Worm (Caenorhabditis elegans) whole organism, L4 larva: ENCODE data around the gene gon-4.

Source experiments
- D1046.2 ChIP-seq: fragments of 200-800 bp; sonication (Bioruptor generic); IDR thresholded peaks from 2 replicates; pipeline ENCODE4 v1.3.6; 2022; ENCODE audit warnings: missing genetic modification characterization, missing compliant biosample characterization
- F10B5.3 ChIP-seq: sonication (generic microtip); optimal IDR thresholded peaks from 2 replicates; lab custom pipeline; 2016; ENCODE audit warnings: mild to moderate bottlenecking, missing genetic modification characterization, missing compliant biosample characterization
- F37D6.2 ChIP-seq: sonication (generic microtip); optimal IDR thresholded peaks from 2 replicates; lab custom pipeline; 2016; ENCODE audit warnings: mild to moderate bottlenecking, missing genetic modification characterization, missing compliant biosample characterization
- R02D3.7 ChIP-seq: fragments of 150-350 bp; sonication (generic microtip); optimal IDR thresholded peaks from 3 replicates; lab custom pipeline; 2014; ENCODE audit warnings: missing biosample characterization, missing genetic modification characterization
- T26A8.4 ChIP-seq: fragments of 200-800 bp; sonication (Bioruptor generic); IDR thresholded peaks from 2 replicates; pipeline ENCODE4 v1.3.6; 2022; ENCODE audit warnings: missing genetic modification characterization, missing compliant biosample characterization
- Y105C5A.15 ChIP-seq: fragments of 200-800 bp; sonication (Bioruptor generic); IDR thresholded peaks from 2 replicates; pipeline ENCODE4 v1.3.6; 2022; ENCODE audit warnings: missing genetic modification characterization, missing compliant biosample characterization
- Y48G9A.11 ChIP-seq: fragments of 200-800 bp; sonication (Bioruptor generic); IDR thresholded peaks from 2 replicates; pipeline ENCODE4 v1.3.6; 2022; ENCODE audit warnings: missing genetic modification reagents, missing genetic modification characterization, missing compliant biosample characterization
- aly-2 ChIP-seq: sonication (generic microtip); optimal IDR thresholded peaks from 2 replicates; lab custom pipeline; 2018; ENCODE audit warnings: missing biosample characterization, missing genetic modification characterization
- ceh-20 ChIP-seq: fragments of 200-800 bp; sonication (Bioruptor generic); IDR thresholded peaks from 2 replicates; pipeline ENCODE4 v1.3.6; 2022; ENCODE audit warnings: missing genetic modification reagents, missing genetic modification characterization, missing compliant biosample characterization
- ceh-44 ChIP-seq: fragments of 200-800 bp; sonication (Bioruptor generic); IDR thresholded peaks from 2 replicates; pipeline ENCODE4 v1.3.6; 2022; ENCODE audit warnings: missing genetic modification reagents, missing genetic modification characterization, missing compliant biosample characterization
- ceh-62 ChIP-seq: sonication (generic microtip); optimal IDR thresholded peaks from 2 replicates; lab custom pipeline; 2017; ENCODE audit warnings: missing biosample characterization, missing genetic modification characterization
- daf-16 ChIP-seq, 3 experiments: sonication (generic microtip); optimal IDR thresholded peaks; 2 replicates each; lab custom pipeline; 2016 to 2017; ENCODE audit warnings: missing genetic modification characterization in 3 of 3, missing genetic modification reagents in 3 of 3, mild to moderate bottlenecking in 2 of 3, missing compliant biosample characterization in 2 of 3, missing biosample characterization in 1 of 3, moderate library complexity in 1 of 3
- dmd-8 ChIP-seq: fragments of 200-800 bp; sonication (Bioruptor generic); IDR thresholded peaks from 2 replicates; pipeline ENCODE4 v1.3.6; 2022; ENCODE audit warnings: missing genetic modification characterization, missing compliant biosample characterization
- dmd-9 ChIP-seq: fragments of 200-800 bp; sonication (Bioruptor generic); IDR thresholded peaks from 2 replicates; pipeline ENCODE4 v1.3.6; 2022; ENCODE audit warnings: missing genetic modification reagents, missing genetic modification characterization, missing compliant biosample characterization
- fos-1 ChIP-seq: fragments of 150-350 bp; optimal IDR thresholded peaks from 2 replicates; lab custom pipeline; 2014; ENCODE audit warnings: missing biosample characterization, missing genetic modification characterization
- hlh-11 ChIP-seq: fragments of 200-800 bp; sonication (Bioruptor generic); optimal IDR thresholded peaks from 2 replicates; lab custom pipeline; 2018; ENCODE audit warnings: mild to moderate bottlenecking, missing genetic modification characterization, missing compliant biosample characterization
- lin-13 ChIP-seq: fragments of 150-350 bp; optimal IDR thresholded peaks from 2 replicates; lab custom pipeline; 2014; ENCODE audit warnings: missing biosample characterization, missing genetic modification reagents, missing genetic modification characterization
- lsy-2 ChIP-seq, 2 experiments: fragments of 150-350 bp in 1 of 2; sonication (generic microtip) in 1 of 2; optimal IDR thresholded peaks; 2 replicates each; lab custom pipeline; 2014 to 2017; ENCODE audit warnings: missing biosample characterization in 2 of 2, missing genetic modification characterization in 2 of 2
- madf-5 ChIP-seq, 2 experiments: fragments of 200-800 bp; sonication (Bioruptor generic); IDR thresholded peaks; 2 replicates each; pipeline ENCODE4 v1.3.6; 2022; ENCODE audit warnings: missing compliant biosample characterization in 2 of 2, missing genetic modification characterization in 2 of 2
- madf-9 ChIP-seq: fragments of 200-800 bp; sonication (Bioruptor generic); conservative IDR thresholded peaks from 2 replicates; pipeline ENCODE4 v1.3.6; 2022; ENCODE audit warnings: missing genetic modification reagents, missing genetic modification characterization, missing compliant biosample characterization
- mdl-1 ChIP-seq, 2 experiments: fragments of 150-350 bp in 1 of 2; sonication (generic microtip) in 1 of 2; optimal IDR thresholded peaks; 2 replicates each; lab custom pipeline; 2014 to 2017; ENCODE audit warnings: missing biosample characterization in 2 of 2, missing genetic modification characterization in 2 of 2
- mdt-29 ChIP-seq: fragments of 200-800 bp; sonication (Bioruptor generic); IDR thresholded peaks from 2 replicates; pipeline ENCODE4 v1.3.6; 2022; ENCODE audit warnings: missing genetic modification reagents, missing genetic modification characterization, missing compliant biosample characterization
- mep-1 ChIP-seq: fragments of 150-350 bp; sonication (generic microtip); optimal IDR thresholded peaks from 3 replicates; lab custom pipeline; 2014; ENCODE audit warnings: missing biosample characterization, missing genetic modification characterization
- mxl-2 ChIP-seq: fragments of 200-800 bp; sonication (Bioruptor generic); conservative IDR thresholded peaks from 2 replicates; pipeline ENCODE4 v1.3.6; 2022; ENCODE audit warnings: missing genetic modification reagents, missing genetic modification characterization, missing compliant biosample characterization
- nhr-10 ChIP-seq: fragments of 150-350 bp; optimal IDR thresholded peaks from 2 replicates; lab custom pipeline; 2014; ENCODE audit warnings: missing biosample characterization, missing genetic modification characterization
- nhr-111 ChIP-seq: fragments of 200-800 bp; sonication (Bioruptor generic); optimal IDR thresholded peaks from 2 replicates; lab custom pipeline; 2018; ENCODE audit warnings: mild to moderate bottlenecking, missing genetic modification characterization, missing compliant biosample characterization
- nhr-25 ChIP-seq: sonication (generic microtip); optimal IDR thresholded peaks from 2 replicates; lab custom pipeline; 2017; ENCODE audit warnings: missing genetic modification characterization, mild to moderate bottlenecking, missing compliant biosample characterization, antibody characterized with exemption, moderate library complexity, borderline replicate concordance; ENCODE audit not compliant: insufficient read depth
- nhr-48 ChIP-seq: sonication (generic microtip); optimal IDR thresholded peaks from 2 replicates; lab custom pipeline; 2016; ENCODE audit warnings: mild to moderate bottlenecking, missing genetic modification characterization, missing compliant biosample characterization
- nhr-77 ChIP-seq: fragments of 150-350 bp; optimal IDR thresholded peaks from 2 replicates; lab custom pipeline; 2014; ENCODE audit warnings: missing biosample characterization, missing genetic modification characterization
- sdz-12 ChIP-seq: fragments of 200-800 bp; sonication (Bioruptor generic); optimal IDR thresholded peaks from 2 replicates; lab custom pipeline; 2018; ENCODE audit warnings: mild to moderate bottlenecking, missing genetic modification characterization, missing compliant biosample characterization
- spr-1 ChIP-seq: sonication (generic microtip); optimal IDR thresholded peaks from 2 replicates; lab custom pipeline; 2016; ENCODE audit warnings: mild to moderate bottlenecking, missing genetic modification characterization, missing compliant biosample characterization
- tag-97 ChIP-seq: fragments of 200-800 bp; sonication (Bioruptor generic); IDR thresholded peaks from 2 replicates; pipeline ENCODE4 v1.3.6; 2022; ENCODE audit warnings: missing genetic modification characterization, missing compliant biosample characterization
- zfp-2 ChIP-seq: sonication (generic microtip); optimal IDR thresholded peaks from 2 replicates; lab custom pipeline; 2016; ENCODE audit warnings: mild to moderate bottlenecking, missing genetic modification characterization, missing compliant biosample characterization

Gene gon-4

ce11 chrIV:10223723-10224122 is 26.1 kb downstream of the gon-4 start, which contains the start of gene nas-12:
TSS of gene nas-12 (plus strand) at chrIV:10224023.
- TF ChIP-seq F37D6.2, result no peak
- TF ChIP-seq lsy-2 (tag; optimal IDR thresholded peaks at IDR 0.05; lab: Kevin White, UChicago), result no peak
- no peak for TF ChIP-seq hlh-11 (tag; lab: Kevin White, UChicago)
- TF ChIP-seq ceh-44 (GFP tag; lab: Robert Waterston, UW), result no peak
- TF ChIP-seq nhr-48 (tag; lab: Kevin White, UChicago), result no peak
- TF ChIP-seq spr-1 (tag; lab: Kevin White, UChicago), result no peak
- TF ChIP-seq Y105C5A.15 (GFP tag; lab: Robert Waterston, UW), result no peak

DNA sequence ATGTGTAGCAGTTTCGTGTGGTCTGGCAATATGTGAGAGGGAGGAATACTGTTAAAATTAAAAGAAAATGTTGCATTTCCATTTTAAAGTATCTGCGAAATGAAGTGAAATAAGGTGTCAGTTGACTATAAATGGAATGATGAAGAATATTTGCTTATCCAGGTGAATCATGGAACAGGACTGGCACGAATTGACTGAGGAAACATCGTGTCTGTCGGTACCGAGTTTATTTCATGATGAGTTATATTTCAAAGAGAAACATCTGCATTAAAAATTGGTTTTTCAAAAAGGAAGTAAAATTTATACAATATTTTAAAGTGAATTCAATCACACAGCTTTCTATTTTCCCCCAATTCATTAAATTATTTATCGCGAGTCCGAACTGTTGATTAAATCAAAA is 29.9 kb downstream of the gon-4 start, which contains the start of gene F01G10.6:
TSS of gene F01G10.6 (minus strand) at position 101 of the 400 bp plus-strand sequence.
- TF ChIP-seq T26A8.4 (GFP tag; lab: Robert Waterston, UW) (no peak), nhr-111 (no peak), mdl-1 (tag; optimal IDR thresholded peaks at IDR 0.05; lab: Kevin White, UChicago) (no peak), nhr-77 (no peak), mxl-2 (GFP tag; lab: Robert Waterston, UW) (no peak), madf-9 (GFP tag; lab: Robert Waterston, UW) (no peak), dmd-9 (GFP tag; lab: Robert Waterston, UW) (no peak), aly-2 (no peak), lin-13 (GFP tag; lab: Kevin White, UChicago) (no peak), hlh-11 (tag; lab: Kevin White, UChicago) (no peak), nhr-10 (tag; lab: Kevin White, UChicago) (no peak), daf-16 (GFP tag; optimal IDR thresholded peaks at IDR 0.05; lab: Kevin White, UChicago) (no peak), daf-16 (tag; optimal IDR thresholded peaks at IDR 0.05; lab: Kevin White, UChicago) (no peak), ceh-20 (no peak), R02D3.7 (no peak), fos-1 (no peak), F37D6.2 (no peak), nhr-25 (tag; lab: Kevin White, UChicago) (no peak), tag-97 (GFP tag; lab: Robert Waterston, UW) (no peak)
- TF ChIP-seq, all 104 proteins: peak for 0

- TF ChIP-seq mdt-29 (GFP tag; lab: Robert Waterston, UW), result no peak
- TF ChIP-seq sdz-12 (GFP tag; lab: Kevin White, UChicago), result no peak
- TF ChIP-seq zfp-2, result no peak
- no peak for TF ChIP-seq D1046.2
Observed at ce11 chrIV:10230971-10231370, 33.4 kb downstream of the gon-4 start, which contains the start of gene F01G10.5. TSS of gene F01G10.5 (minus strand) at chrIV:10231071.

DNA sequence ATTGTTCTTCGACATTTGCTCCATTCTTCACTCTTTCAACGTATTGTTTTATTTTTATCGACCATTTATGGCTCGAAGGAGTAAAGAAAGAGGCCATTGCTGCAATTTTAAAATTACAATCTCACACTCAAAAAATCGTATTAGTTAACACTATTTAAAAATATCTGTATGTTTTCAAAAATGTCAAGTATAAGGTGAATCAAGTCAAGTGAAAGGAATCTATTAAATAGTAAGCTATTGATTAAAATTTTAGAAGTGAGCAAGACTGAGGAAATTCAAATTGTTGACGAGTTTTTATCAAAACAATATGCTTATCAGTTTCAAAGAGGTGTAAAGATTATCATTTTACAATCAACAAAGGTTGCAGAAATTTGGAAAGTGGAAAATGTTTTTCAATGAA is 34.8 kb downstream of the gon-4 start, which contains the start of gene F01G10.4:
TSS of gene F01G10.4 (minus strand) at position 101 of the 400 bp plus-strand sequence.
- TF ChIP-seq F10B5.3 (tag; lab: Kevin White, UChicago) (no peak), madf-5 (GFP tag; IDR thresholded peaks at IDR 0.05; lab: Robert Waterston, UW) (no peak), Y48G9A.11 (no peak), lin-13 (GFP tag; lab: Kevin White, UChicago) (no peak), dmd-8 (GFP tag; lab: Robert Waterston, UW) (no peak), mep-1 (tag; lab: Kevin White, UChicago) (no peak), zfp-2 (no peak), tag-97 (GFP tag; lab: Robert Waterston, UW) (no peak), ceh-62 (tag; lab: Kevin White, UChicago) (no peak), dmd-9 (GFP tag; lab: Robert Waterston, UW) (no peak)
- TF ChIP-seq, all 104 proteins: peak for 0
